Worm (Caenorhabditis elegans) whole organism, L2 larva: ENCODE measurements around the gene Y67D8C.6.
A peak's percentile ranks its signal among the peaks of the same experiment; 100 is the strongest.

ENCODE experiments used
- C34F6.9 ChIP-seq: fragments of 150-350 bp; optimal IDR thresholded peaks from 2 replicates; lab custom pipeline; 2014; ENCODE audit warnings: missing biosample characterization, missing genetic modification characterization
- F13H6.1 ChIP-seq: sonication (generic microtip); optimal IDR thresholded peaks from 2 replicates; lab custom pipeline; 2016; ENCODE audit warnings: missing genetic modification characterization, missing compliant biosample characterization
- R02D3.7 ChIP-seq: fragments of 150-350 bp; optimal IDR thresholded peaks from 2 replicates; lab custom pipeline; 2014; ENCODE audit warnings: missing biosample characterization, missing genetic modification characterization
- Y55F3AM.14 ChIP-seq: fragments of 200-800 bp; sonication (Bioruptor generic); optimal IDR thresholded peaks from 2 replicates; lab custom pipeline; 2018; ENCODE audit warnings: mild to moderate bottlenecking, missing genetic modification characterization, missing compliant biosample characterization
- ZK546.5 ChIP-seq: sonication (generic microtip); optimal IDR thresholded peaks from 2 replicates; lab custom pipeline; 2017; ENCODE audit warnings: missing biosample characterization, missing genetic modification characterization
- alr-1 ChIP-seq: fragments of 150-350 bp; optimal IDR thresholded peaks from 2 replicates; lab custom pipeline; 2014; ENCODE audit warnings: missing biosample characterization, missing genetic modification characterization
- aly-2 ChIP-seq: fragments of 150-350 bp; optimal IDR thresholded peaks from 2 replicates; lab custom pipeline; 2014; ENCODE audit warnings: missing biosample characterization, missing genetic modification characterization
- blmp-1 ChIP-seq: sonication (generic microtip); optimal IDR thresholded peaks from 2 replicates; lab custom pipeline; 2017; ENCODE audit warnings: missing genetic modification characterization, mild to moderate bottlenecking, missing compliant biosample characterization, antibody characterized with exemption, moderate library complexity; ENCODE audit not compliant: insufficient read depth
- ceh-16 ChIP-seq: fragments of 150-350 bp; optimal IDR thresholded peaks from 2 replicates; lab custom pipeline; 2014; ENCODE audit warnings: missing biosample characterization, missing genetic modification characterization
- ceh-82 ChIP-seq: fragments of 150-350 bp; optimal IDR thresholded peaks from 2 replicates; lab custom pipeline; 2014; ENCODE audit warnings: missing biosample characterization, missing genetic modification characterization
- dmd-4 ChIP-seq: sonication (generic microtip); optimal IDR thresholded peaks from 2 replicates; lab custom pipeline; 2017; ENCODE audit warnings: missing biosample characterization, missing genetic modification characterization
- egl-27 ChIP-seq: sonication (generic microtip); optimal IDR thresholded peaks from 3 replicates; lab custom pipeline; 2017; ENCODE audit warnings: missing biosample characterization, missing genetic modification reagents, missing genetic modification characterization
- fos-1 ChIP-seq: fragments of 150-350 bp; optimal IDR thresholded peaks from 2 replicates; lab custom pipeline; 2014; ENCODE audit warnings: missing biosample characterization, missing genetic modification characterization
- lin-11 ChIP-seq: fragments of 150-350 bp; sonication (generic microtip); optimal IDR thresholded peaks from 2 replicates; lab custom pipeline; 2014; ENCODE audit warnings: missing biosample characterization, missing genetic modification characterization, inconsistent platforms, mixed read lengths
- lin-39 ChIP-seq: fragments of 150-350 bp; optimal IDR thresholded peaks from 2 replicates; lab custom pipeline; 2014; ENCODE audit warnings: missing biosample characterization, missing genetic modification reagents, missing genetic modification characterization
- lsy-2 ChIP-seq, 2 experiments: fragments of 150-350 bp in 1 of 2; sonication (generic microtip) in 1 of 2; optimal IDR thresholded peaks; 2 replicates each; lab custom pipeline; 2014 to 2017; ENCODE audit warnings: missing biosample characterization in 2 of 2, missing genetic modification characterization in 2 of 2
- mab-5 ChIP-seq: fragments of 150-350 bp; optimal IDR thresholded peaks from 2 replicates; lab custom pipeline; 2014; ENCODE audit warnings: missing biosample characterization, missing genetic modification characterization
- mbf-1 ChIP-seq: sonication (generic microtip); optimal IDR thresholded peaks from 2 replicates; lab custom pipeline; 2017; ENCODE audit warnings: missing biosample characterization, missing genetic modification characterization
- mdl-1 ChIP-seq, 2 experiments: fragments of 150-350 bp in 1 of 2; sonication (generic microtip) in 1 of 2; optimal IDR thresholded peaks; 2 replicates each; lab custom pipeline; 2017; ENCODE audit warnings: missing biosample characterization in 2 of 2, missing genetic modification characterization in 2 of 2
- nhr-10 ChIP-seq: sonication (generic microtip); optimal IDR thresholded peaks from 2 replicates; lab custom pipeline; 2017; ENCODE audit warnings: missing biosample characterization, missing genetic modification characterization
- nhr-11 ChIP-seq: fragments of 150-350 bp; optimal IDR thresholded peaks from 2 replicates; lab custom pipeline; 2014; ENCODE audit warnings: missing biosample characterization, missing genetic modification characterization
- nhr-129 ChIP-seq: fragments of 150-350 bp; optimal IDR thresholded peaks from 2 replicates; lab custom pipeline; 2014; ENCODE audit warnings: missing biosample characterization, missing genetic modification characterization
- nhr-21 ChIP-seq: fragments of 150-350 bp; optimal IDR thresholded peaks from 2 replicates; lab custom pipeline; 2014; ENCODE audit warnings: missing biosample characterization, missing genetic modification characterization
- nhr-23 ChIP-seq: fragments of 150-350 bp; optimal IDR thresholded peaks from 2 replicates; lab custom pipeline; 2014; ENCODE audit warnings: missing biosample characterization, missing genetic modification reagents, missing genetic modification characterization
- nhr-237 ChIP-seq: fragments of 150-350 bp; optimal IDR thresholded peaks from 2 replicates; lab custom pipeline; 2014; ENCODE audit warnings: missing biosample characterization, missing genetic modification characterization
- nhr-6 ChIP-seq: fragments of 150-350 bp; optimal IDR thresholded peaks from 2 replicates; lab custom pipeline; 2014; ENCODE audit warnings: missing biosample characterization, missing genetic modification characterization
- nhr-77 ChIP-seq: fragments of 150-350 bp; optimal IDR thresholded peaks from 2 replicates; lab custom pipeline; 2014; ENCODE audit warnings: missing biosample characterization, missing genetic modification characterization
- peb-1 ChIP-seq: fragments of 150-350 bp; optimal IDR thresholded peaks from 2 replicates; lab custom pipeline; 2014; ENCODE audit warnings: missing biosample characterization, missing genetic modification characterization
- skn-1 ChIP-seq: sonication (generic microtip); optimal IDR thresholded peaks from 2 replicates; lab custom pipeline; 2017; ENCODE audit warnings: missing biosample characterization, missing genetic modification characterization
- sma-3 ChIP-seq: sonication (generic microtip); optimal IDR thresholded peaks from 2 replicates; lab custom pipeline; 2016; ENCODE audit warnings: missing genetic modification reagents, missing genetic modification characterization, missing compliant biosample characterization
- sma-9 ChIP-seq, 2 experiments: fragments of 150-350 bp in 1 of 2; sonication (generic microtip) in 1 of 2; optimal IDR thresholded peaks; 2 replicates each; lab custom pipeline; 2014 to 2016; ENCODE audit warnings: missing genetic modification characterization in 2 of 2, mild to moderate bottlenecking in 1 of 2, missing biosample characterization in 1 of 2, missing compliant biosample characterization in 1 of 2, missing genetic modification reagents in 1 of 2, moderate library complexity in 1 of 2
- unc-55 ChIP-seq: fragments of 150-350 bp; sonication (generic microtip); optimal IDR thresholded peaks from 3 replicates; lab custom pipeline; 2014; ENCODE audit warnings: missing biosample characterization, missing genetic modification reagents, missing genetic modification characterization
- unc-62 ChIP-seq: fragments of 150-350 bp; optimal IDR thresholded peaks from 2 replicates; lab custom pipeline; 2014; ENCODE audit warnings: missing biosample characterization, missing genetic modification reagents, missing genetic modification characterization
- zag-1 ChIP-seq: fragments of 150-350 bp; optimal IDR thresholded peaks from 2 replicates; lab custom pipeline; 2014; ENCODE audit warnings: missing biosample characterization, missing genetic modification characterization
- ztf-1 ChIP-seq: fragments of 200-800 bp; sonication (Bioruptor generic); conservative IDR thresholded peaks from 2 replicates; pipeline ENCODE4 v1.3.6; 2022; ENCODE audit warnings: missing genetic modification characterization, missing compliant biosample characterization

Gene Y67D8C.6

ce11 chrIV:3035375-3035774 is 27.8 kb downstream of the Y67D8C.6 start:
- TF ChIP-seq dmd-4 (tag; lab: Kevin White, UChicago): no peak
- TF ChIP-seq egl-27: no peak
- TF ChIP-seq nhr-129 (tag; lab: Kevin White, UChicago): no peak
- no peak for TF ChIP-seq lin-39 (tag; lab: Kevin White, UChicago)
- no peak for TF ChIP-seq R02D3.7
- TF ChIP-seq Y55F3AM.14 (GFP tag; lab: Kevin White, UChicago): no peak
- no peak for TF ChIP-seq C34F6.9
- TF ChIP-seq peb-1 (tag; lab: Kevin White, UChicago): no peak
- no peak for TF ChIP-seq mab-5
- TF ChIP-seq ZK546.5 (tag; lab: Kevin White, UChicago): no peak
- TF ChIP-seq, all 48 proteins: peak for 0

ce11 chrIV:3032020-3032419 is 31.2 kb downstream of the Y67D8C.6 start:
- TF ChIP-seq nhr-6 (no peak), nhr-23 (tag; lab: Kevin White, UChicago) (no peak), mdl-1 (tag; optimal IDR thresholded peaks at IDR 0.05; lab: Kevin White, UChicago) (no peak), sma-9 (GFP tag; optimal IDR thresholded peaks at IDR 0.05; lab: Kevin White, UChicago) (no peak), sma-9 (tag; optimal IDR thresholded peaks at IDR 0.05; lab: Kevin White, UChicago) (no peak)
- TF ChIP-seq, all 48 proteins: peak for 0

DNA sequence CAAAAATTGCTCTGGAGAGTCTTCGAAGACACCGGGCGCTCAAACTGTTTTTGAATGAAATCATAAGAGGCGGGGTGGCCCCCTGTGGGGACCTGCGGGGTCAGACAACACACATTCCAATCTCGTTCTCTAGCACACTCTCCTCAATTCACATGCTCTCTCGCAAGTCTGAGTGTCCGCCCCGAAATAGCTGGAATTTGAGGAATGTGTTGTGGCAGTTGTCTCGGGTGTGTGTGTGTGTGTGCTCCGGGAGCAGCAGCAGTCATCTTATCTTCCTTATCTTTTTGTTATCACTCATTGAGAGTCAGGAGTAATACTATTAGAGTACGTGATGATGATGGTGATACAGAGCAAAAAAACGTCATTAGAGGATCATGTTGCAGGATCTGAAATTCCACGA is 33.3 kb downstream of the Y67D8C.6 start:
- TF ChIP-seq F13H6.1 (peak; percentile 71), nhr-77 (tag; lab: Kevin White, UChicago) (no peak), nhr-11 (no peak), fos-1 (tag; lab: Kevin White, UChicago) (peak; percentile 72), nhr-21 (tag; lab: Kevin White, UChicago) (no peak), mdl-1 (tag; optimal IDR thresholded peaks at IDR 0.05; lab: Kevin White, UChicago) (no peak), peb-1 (tag; lab: Kevin White, UChicago) (no peak), unc-62 (GFP tag; lab: Kevin White, UChicago) (no peak), nhr-237 (tag; lab: Kevin White, UChicago) (no peak), zag-1 (tag; lab: Kevin White, UChicago) (no peak), unc-55 (GFP tag; lab: Kevin White, UChicago) (no peak), nhr-129 (tag; lab: Kevin White, UChicago) (peak; percentile 61), lin-39 (tag; lab: Kevin White, UChicago) (no peak), skn-1 (tag; lab: Kevin White, UChicago) (no peak), lsy-2 (tag; optimal IDR thresholded peaks at IDR 0.05; lab: Kevin White, UChicago) (peak in 1 of 2 experiments; percentile 50), aly-2 (tag; lab: Kevin White, UChicago) (no peak), mbf-1 (tag; lab: Kevin White, UChicago) (no peak), sma-9 (GFP tag; optimal IDR thresholded peaks at IDR 0.05; lab: Kevin White, UChicago) (peak; percentile 83), sma-9 (tag; optimal IDR thresholded peaks at IDR 0.05; lab: Kevin White, UChicago) (no peak), ceh-82 (tag; lab: Kevin White, UChicago) (no peak), egl-27 (no peak), ceh-16 (tag; lab: Kevin White, UChicago) (no peak), blmp-1 (tag; lab: Kevin White, UChicago) (no peak), R02D3.7 (no peak)

ce11 chrIV:3028842-3029241 is 34.3 kb downstream of the Y67D8C.6 start, which contains the start of gene ndnf-1:
Gene ndnf-1, minus strand, starts transcription at chrIV:3028942.
- TF ChIP-seq unc-55 (GFP tag; lab: Kevin White, UChicago) (no peak), dmd-4 (tag; lab: Kevin White, UChicago) (no peak), lin-11 (tag; lab: Kevin White, UChicago) (no peak), sma-3 (GFP tag; lab: Kevin White, UChicago) (no peak), fos-1 (tag; lab: Kevin White, UChicago) (no peak), nhr-21 (tag; lab: Kevin White, UChicago) (no peak), nhr-237 (tag; lab: Kevin White, UChicago) (no peak), alr-1 (tag; lab: Kevin White, UChicago) (no peak), nhr-6 (no peak), ztf-1 (GFP tag; lab: Robert Waterston, UW) (no peak), nhr-10 (tag; lab: Kevin White, UChicago) (no peak)
